Fruit fly (Drosophila melanogaster): ENCODE measurements around the gene asl.

Gene asl

dm6 chr3R:5635524-5635923, 29.2 kb upstream of the asl start, which contains the start of gene CG31546:
Gene CG31546 (minus strand): TSS chr3R:5635624.
- TF ChIP-seq CG9705 (GFP tag; optimal IDR thresholded peaks at IDR 0.05) (no peak), Myc (optimal IDR thresholded peaks at IDR 0.05) (no peak), CG32264 (GFP tag; optimal IDR thresholded peaks at IDR 0.05) (no peak), sage (GFP tag; optimal IDR thresholded peaks at IDR 0.05) (no peak), Vsx2 (GFP tag; optimal IDR thresholded peaks at IDR 0.05; ENCODE audit: partially characterized antibody) (no peak)

DNA sequence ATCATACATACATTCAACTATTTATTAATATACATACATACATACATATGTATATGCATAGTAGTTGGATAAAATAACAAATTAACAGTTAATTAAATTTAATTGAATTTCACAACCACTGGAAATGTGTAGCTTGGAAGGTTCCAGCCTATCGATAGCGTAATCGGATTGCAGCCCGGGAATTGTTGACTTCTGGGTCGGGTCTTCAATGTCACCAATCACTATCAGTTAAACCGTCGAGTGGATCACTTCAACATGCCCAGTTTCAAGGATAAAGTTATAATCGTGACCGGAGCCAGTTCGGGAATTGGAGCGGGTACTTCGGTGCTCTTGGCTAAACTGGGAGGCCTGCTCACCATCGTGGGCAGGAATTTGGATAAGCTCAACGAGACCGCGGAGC, 27.1 kb upstream of the asl start, which contains the start of gene CG12171:
CG12171 (plus strand) TSS at position 191 of the 400 bp plus-strand sequence.
- TF ChIP-seq tai (GFP tag; optimal IDR thresholded peaks at IDR 0.05) (no peak), Hr83 (GFP tag; optimal IDR thresholded peaks at IDR 0.05; ENCODE audit: poor library complexity, severe bottlenecking) (peak; percentile 46)

DNA sequence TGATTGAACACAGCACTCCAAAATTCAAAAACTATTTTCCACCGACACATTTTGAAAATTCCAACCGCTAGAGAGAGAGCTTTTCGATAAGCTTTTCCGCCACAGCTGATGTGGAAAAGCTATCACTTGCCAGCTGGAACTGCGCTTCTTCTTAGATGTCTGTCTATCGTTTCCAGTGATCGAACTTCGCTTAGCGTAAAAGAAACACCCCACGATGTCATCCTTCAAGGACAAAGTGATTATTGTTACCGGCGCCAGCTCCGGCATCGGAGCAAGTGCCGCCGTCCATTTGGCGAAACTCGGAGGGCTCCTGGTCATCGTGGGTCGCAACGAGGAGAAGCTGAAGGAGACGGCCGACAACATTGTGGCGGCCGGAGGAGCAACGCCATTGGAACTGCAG, 25.8 kb upstream of the asl start, which contains the start of gene CG31549:
CG31549 (plus strand) TSS at position 11 of the 400 bp plus-strand sequence.
- TF ChIP-seq h (GFP tag; optimal IDR thresholded peaks at IDR 0.05) (no peak), CG9705 (GFP tag; optimal IDR thresholded peaks at IDR 0.05) (no peak), Mio (GFP tag; optimal IDR thresholded peaks at IDR 0.05) (no peak), usp (GFP tag; optimal IDR thresholded peaks at IDR 0.05) (no peak), foxo (GFP tag; optimal IDR thresholded peaks at IDR 0.05) (no peak), sage (GFP tag; optimal IDR thresholded peaks at IDR 0.05) (no peak), HLH106 (tag; optimal IDR thresholded peaks at IDR 0.05) (no peak), Jra (GFP tag; optimal IDR thresholded peaks at IDR 0.05) (no peak), Abd-B (GFP tag; optimal IDR thresholded peaks at IDR 0.05) (no peak), jim (GFP tag; optimal IDR thresholded peaks at IDR 0.05) (no peak), CG32264 (GFP tag; optimal IDR thresholded peaks at IDR 0.05) (no peak), Dfd (GFP tag; optimal IDR thresholded peaks at IDR 0.05) (no peak), dsf (GFP tag; optimal IDR thresholded peaks at IDR 0.05; ENCODE audit: borderline replicate concordance) (no peak), fru (GFP tag; optimal IDR thresholded peaks at IDR 0.05) (no peak), dl (GFP tag; optimal IDR thresholded peaks at IDR 0.05; ENCODE audit: insufficient read depth in 1 of 2, partially characterized antibody in 2 of 2) (no peak), Sp1 (GFP tag; optimal IDR thresholded peaks at IDR 0.05) (no peak), ey (GFP tag; optimal IDR thresholded peaks at IDR 0.05) (no peak), Hnf4 (GFP tag; optimal IDR thresholded peaks at IDR 0.05) (no peak), dmrt93B (GFP tag; optimal IDR thresholded peaks at IDR 0.05) (no peak), Dif (GFP tag; optimal IDR thresholded peaks at IDR 0.05; ENCODE audit: partially characterized antibody) (no peak)

DNA sequence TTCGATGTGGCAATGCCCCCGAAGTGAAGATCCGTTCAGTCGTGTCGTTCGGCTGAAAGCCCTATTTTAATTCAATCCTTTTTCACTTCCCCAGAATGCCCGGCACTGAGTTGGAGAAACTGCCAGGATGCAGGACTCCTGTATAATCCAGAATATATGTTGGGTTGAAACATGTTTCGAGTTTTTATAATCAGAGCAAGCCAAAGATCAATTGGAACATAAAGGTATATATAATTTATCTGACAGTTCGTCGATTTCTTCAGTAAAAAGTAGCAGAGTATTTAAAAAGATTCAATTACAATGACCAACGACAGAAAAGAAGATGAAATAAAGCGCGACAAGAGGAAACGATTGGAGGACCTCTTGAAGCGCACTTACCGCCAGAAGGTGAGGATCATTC, 21.2 kb upstream of the asl start, which contains the start of gene CG31551:
CG31551 (plus strand) TSS at position 301 of the 400 bp plus-strand sequence.
- TF ChIP-seq rgr (GFP tag; optimal IDR thresholded peaks at IDR 0.05) (no peak), GATAd (GFP tag; optimal IDR thresholded peaks at IDR 0.05) (no peak), CG9705 (GFP tag; optimal IDR thresholded peaks at IDR 0.05) (no peak), dmrt93B (GFP tag; optimal IDR thresholded peaks at IDR 0.05) (no peak), CG32264 (GFP tag; optimal IDR thresholded peaks at IDR 0.05) (no peak), brk (GFP tag; optimal IDR thresholded peaks at IDR 0.05) (no peak), dl (GFP tag; optimal IDR thresholded peaks at IDR 0.05; ENCODE audit: insufficient read depth in 1 of 2, partially characterized antibody in 2 of 2) (no peak), Myc (optimal IDR thresholded peaks at IDR 0.05) (no peak), foxo (GFP tag; optimal IDR thresholded peaks at IDR 0.05) (no peak), HLH106 (tag; optimal IDR thresholded peaks at IDR 0.05) (no peak), Jra (GFP tag; optimal IDR thresholded peaks at IDR 0.05) (no peak), Hnf4 (GFP tag; optimal IDR thresholded peaks at IDR 0.05) (no peak), h (GFP tag; optimal IDR thresholded peaks at IDR 0.05) (no peak), N (GFP tag; optimal IDR thresholded peaks at IDR 0.05) (no peak), tai (GFP tag; optimal IDR thresholded peaks at IDR 0.05) (no peak), dsf (GFP tag; optimal IDR thresholded peaks at IDR 0.05; ENCODE audit: borderline replicate concordance) (no peak), Abd-B (GFP tag; optimal IDR thresholded peaks at IDR 0.05) (no peak), woc (GFP tag; optimal IDR thresholded peaks at IDR 0.05) (no peak), Vsx2 (GFP tag; optimal IDR thresholded peaks at IDR 0.05; ENCODE audit: partially characterized antibody) (no peak), sage (GFP tag; optimal IDR thresholded peaks at IDR 0.05) (no peak)

DNA sequence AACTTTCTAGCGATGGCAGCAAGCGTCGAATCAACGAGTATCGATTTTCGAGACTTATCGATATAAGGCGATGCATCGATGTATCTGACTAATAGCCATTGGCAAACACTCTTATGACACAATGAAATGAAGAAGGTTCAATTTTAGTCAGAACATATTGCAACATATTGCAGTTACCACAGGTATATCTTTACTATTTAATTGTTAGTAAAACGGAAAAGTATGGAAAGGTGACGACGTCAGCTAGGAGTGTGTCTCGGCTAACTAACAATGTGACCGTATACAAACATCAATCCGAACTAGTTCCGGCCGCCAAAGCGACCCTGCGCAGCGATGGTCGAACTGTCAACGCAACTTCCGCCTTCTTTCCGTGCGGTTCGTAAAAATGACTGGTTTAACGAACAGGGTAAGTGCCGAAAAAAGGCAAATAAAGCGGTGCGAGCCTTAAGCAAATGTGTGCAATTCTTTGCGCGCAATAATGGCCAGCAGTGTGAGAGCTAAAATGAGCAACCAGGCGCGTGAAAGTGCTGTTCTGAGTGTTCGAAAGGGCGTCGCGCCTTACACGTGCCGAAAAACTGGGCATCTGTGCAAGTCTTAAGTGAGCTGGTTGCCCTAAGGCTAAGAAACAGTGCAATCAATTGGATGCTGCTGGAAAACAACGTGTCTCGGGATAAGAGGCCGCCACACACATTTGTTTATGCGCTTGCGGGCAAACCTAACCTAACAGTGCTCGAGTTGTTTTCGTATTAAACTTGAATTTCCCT, 18.0 kb upstream of the asl start, which contains the start of the genes Dph4, Spec2 and RpL13A:
Dph4 (minus strand) TSS at position 11 of the 764 bp plus-strand sequence.
Spec2 (minus strand) TSS at position 11 of the 764 bp plus-strand sequence.
RpL13A (plus strand) TSS at position 360 of the 764 bp plus-strand sequence.
- TF ChIP-seq h (GFP tag; optimal IDR thresholded peaks at IDR 0.05): peak; percentile 90
- no peak for TF ChIP-seq Dfd (GFP tag; optimal IDR thresholded peaks at IDR 0.05)
- TF ChIP-seq Myc (optimal IDR thresholded peaks at IDR 0.05): peak; percentile 16
- peak; percentile 88 for TF ChIP-seq br (GFP tag; optimal IDR thresholded peaks at IDR 0.05)
- peak; percentile 87 for TF ChIP-seq fru (GFP tag; optimal IDR thresholded peaks at IDR 0.05)
- TF ChIP-seq ey (GFP tag; optimal IDR thresholded peaks at IDR 0.05): peak; percentile 61
- no peak for TF ChIP-seq Vsx2 (GFP tag; optimal IDR thresholded peaks at IDR 0.05; ENCODE audit: partially characterized antibody)
- TF ChIP-seq sv (GFP tag; optimal IDR thresholded peaks at IDR 0.05): peak; percentile 84
- no peak for TF ChIP-seq Hnf4 (GFP tag; optimal IDR thresholded peaks at IDR 0.05)
- peak; percentile 84 for TF ChIP-seq HLH106 (tag; optimal IDR thresholded peaks at IDR 0.05)
- no peak for TF ChIP-seq woc (GFP tag; optimal IDR thresholded peaks at IDR 0.05)
- no peak for TF ChIP-seq lola (GFP tag; optimal IDR thresholded peaks at IDR 0.05)
- peak; percentile 42 to 80 for TF ChIP-seq foxo (GFP tag; optimal IDR thresholded peaks at IDR 0.05)
- TF ChIP-seq Sp1 (GFP tag; optimal IDR thresholded peaks at IDR 0.05): peak; percentile 93
- peak; percentile 96 for TF ChIP-seq rgr (GFP tag; optimal IDR thresholded peaks at IDR 0.05)
- peak; percentile 96 for TF ChIP-seq CG9705 (GFP tag; optimal IDR thresholded peaks at IDR 0.05)
- TF ChIP-seq Mio (GFP tag; optimal IDR thresholded peaks at IDR 0.05): peak; percentile 69
- TF ChIP-seq dmrt93B (GFP tag; optimal IDR thresholded peaks at IDR 0.05): peak; percentile 94
- peak; percentile 96 for TF ChIP-seq Hr83 (GFP tag; optimal IDR thresholded peaks at IDR 0.05; ENCODE audit: poor library complexity, severe bottlenecking)
- TF ChIP-seq OdsH (GFP tag; optimal IDR thresholded peaks at IDR 0.05): peak; percentile 84
- TF ChIP-seq tai (GFP tag; optimal IDR thresholded peaks at IDR 0.05): no peak
- no peak for TF ChIP-seq Rel (GFP tag; optimal IDR thresholded peaks at IDR 0.05)
- TF ChIP-seq Rel (tag; optimal IDR thresholded peaks at IDR 0.05): peak; percentile 53
- peak; percentile 69 for TF ChIP-seq psq (GFP tag; optimal IDR thresholded peaks at IDR 0.05)
